Fruit fly (Drosophila melanogaster) whole organism, prepupa: ENCODE results near the gene CG7530.
A peak's percentile ranks its signal among the peaks of the same experiment; 100 is the strongest.

Experiments used
- Blimp-1 ChIP-seq: fragments of 200-800 bp; sonication (Bioruptor generic); optimal IDR thresholded peaks from 3 replicates; lab custom pipeline; 2017; ENCODE audit warnings: missing biosample characterization, missing genetic modification characterization, mild to moderate bottlenecking, moderate library complexity, missing genetic modification reagents
- CG10631 ChIP-seq: fragments of 200-800 bp; sonication (Bioruptor generic); optimal IDR thresholded peaks from 2 replicates; lab custom pipeline; 2016; ENCODE audit warnings: missing biosample characterization, missing genetic modification characterization
- CG10669 ChIP-seq: fragments of 200-800 bp; sonication (Bioruptor generic); optimal IDR thresholded peaks from 3 replicates; lab custom pipeline; 2018; ENCODE audit warnings: missing biosample characterization, mild to moderate bottlenecking, missing genetic modification characterization, moderate library complexity
- CG11294 ChIP-seq: fragments of 200-800 bp; sonication (Bioruptor generic); IDR thresholded peaks from 2 replicates; pipeline ENCODE4 v1.3.6; 2022; ENCODE audit warnings: missing biosample characterization, missing genetic modification characterization
- CG11762 ChIP-seq: fragments of 200-800 bp; sonication (Bioruptor generic); optimal IDR thresholded peaks from 3 replicates; lab custom pipeline; 2016; ENCODE audit warnings: missing biosample characterization, missing genetic modification characterization; ENCODE audit not compliant: insufficient read depth
- CG11902 ChIP-seq: fragments of 200-800 bp; sonication (Bioruptor generic); optimal IDR thresholded peaks from 3 replicates; lab custom pipeline; 2016; ENCODE audit warnings: missing biosample characterization, missing genetic modification characterization
- CG15336 ChIP-seq: fragments of 200-800 bp; sonication (Bioruptor generic); IDR thresholded peaks from 2 replicates; pipeline ENCODE4 v1.3.6; 2022; ENCODE audit warnings: missing biosample characterization, missing genetic modification characterization
- CG1621 ChIP-seq: fragments of 200-800 bp; sonication (Bioruptor generic); optimal IDR thresholded peaks from 3 replicates; lab custom pipeline; 2018; ENCODE audit warnings: missing biosample characterization, mild to moderate bottlenecking, missing genetic modification characterization
- CG3032 ChIP-seq: fragments of 200-800 bp; optimal IDR thresholded peaks from 2 replicates; lab custom pipeline; 2019; ENCODE audit warnings: missing biosample characterization, mild to moderate bottlenecking, missing genetic modification characterization, moderate library complexity
- CG31627 ChIP-seq: fragments of 200-800 bp; sonication (Bioruptor generic); optimal IDR thresholded peaks from 3 replicates; lab custom pipeline; 2016; ENCODE audit warnings: missing biosample characterization, missing genetic modification characterization
- CG32006 ChIP-seq: fragments of 200-800 bp; sonication (Bioruptor generic); optimal IDR thresholded peaks from 3 replicates; lab custom pipeline; 2017; ENCODE audit warnings: missing biosample characterization, mild to moderate bottlenecking, missing genetic modification characterization
- CG34406 ChIP-seq: fragments of 200-800 bp; sonication (Bioruptor generic); optimal IDR thresholded peaks from 3 replicates; lab custom pipeline; 2016; ENCODE audit warnings: missing biosample characterization, missing genetic modification characterization
- CG4318 ChIP-seq: fragments of 200-800 bp; sonication (Bioruptor generic); optimal IDR thresholded peaks from 3 replicates; lab custom pipeline; 2017; ENCODE audit warnings: missing biosample characterization, mild to moderate bottlenecking, missing genetic modification characterization
- CG6163 ChIP-seq: fragments of 200-800 bp; sonication (Bioruptor generic); IDR thresholded peaks from 3 replicates; pipeline ENCODE4 v1.3.6; 2022; ENCODE audit warnings: missing biosample characterization, missing genetic modification characterization
- CG6276 ChIP-seq: fragments of 200-800 bp; sonication (Bioruptor generic); optimal IDR thresholded peaks from 2 replicates; lab custom pipeline; 2017; ENCODE audit warnings: missing biosample characterization, mild to moderate bottlenecking, missing genetic modification characterization
- CG6792 ChIP-seq: fragments of 200-800 bp; sonication (Bioruptor generic); optimal IDR thresholded peaks from 3 replicates; lab custom pipeline; 2016; ENCODE audit warnings: missing biosample characterization, missing genetic modification characterization
- CG6808 ChIP-seq: fragments of 200-800 bp; sonication (Bioruptor generic); optimal IDR thresholded peaks from 3 replicates; lab custom pipeline; 2017; ENCODE audit warnings: missing biosample characterization, missing genetic modification characterization, mild to moderate bottlenecking, moderate library complexity, missing genetic modification reagents
- CG6854 ChIP-seq: fragments of 200-800 bp; sonication (Bioruptor generic); optimal IDR thresholded peaks from 2 replicates; lab custom pipeline; 2017; ENCODE audit warnings: missing biosample characterization, mild to moderate bottlenecking, missing genetic modification characterization
- CG7368 ChIP-seq: fragments of 200-800 bp; sonication (Bioruptor generic); optimal IDR thresholded peaks from 3 replicates; lab custom pipeline; 2016; ENCODE audit warnings: missing biosample characterization, missing genetic modification characterization
- Eip75B ChIP-seq: fragments of 200-800 bp; sonication (Bioruptor generic); optimal IDR thresholded peaks from 3 replicates; lab custom pipeline; 2016; ENCODE audit warnings: missing biosample characterization, missing genetic modification characterization
- Eip78C ChIP-seq: fragments of 200-800 bp; sonication (Bioruptor generic); peaks from one replicate; lab custom pipeline; 2016; ENCODE audit warnings: missing biosample characterization, missing genetic modification characterization
- Eip93F ChIP-seq: fragments of 200-800 bp; sonication (Bioruptor generic); optimal IDR thresholded peaks from 2 replicates; lab custom pipeline; 2016; ENCODE audit warnings: missing biosample characterization, mild to moderate bottlenecking, missing genetic modification characterization
- Ets21C ChIP-seq: fragments of 200-800 bp; sonication (Bioruptor generic); optimal IDR thresholded peaks from 3 replicates; lab custom pipeline; 2016; ENCODE audit warnings: missing biosample characterization, missing genetic modification characterization
- Ets96B ChIP-seq: fragments of 200-800 bp; optimal IDR thresholded peaks from 2 replicates; lab custom pipeline; 2019; ENCODE audit warnings: missing biosample characterization, mild to moderate bottlenecking, missing genetic modification characterization, moderate library complexity
- Gug ChIP-seq: fragments of 200-800 bp; sonication (Bioruptor generic); IDR thresholded peaks from 2 replicates; pipeline ENCODE4 v1.3.6; 2022; ENCODE audit warnings: missing biosample characterization, missing genetic modification characterization
- Hr38 ChIP-seq: sonication (Bioruptor generic); optimal IDR thresholded peaks from 2 replicates; lab custom pipeline; 2016; ENCODE audit warnings: missing biosample characterization, missing genetic modification characterization
- Hr39 ChIP-seq: fragments of 200-800 bp; sonication (Bioruptor generic); optimal IDR thresholded peaks from 2 replicates; lab custom pipeline; 2016; ENCODE audit warnings: missing biosample characterization, missing genetic modification characterization
- Hr4 ChIP-seq: fragments of 200-800 bp; sonication (Bioruptor generic); optimal IDR thresholded peaks from 3 replicates; lab custom pipeline; 2016; ENCODE audit warnings: missing biosample characterization, missing genetic modification characterization
- Smox ChIP-seq: fragments of 200-800 bp; sonication (Bioruptor generic); optimal IDR thresholded peaks from 3 replicates; lab custom pipeline; 2016; ENCODE audit warnings: missing biosample characterization, missing genetic modification characterization
- Sox102F ChIP-seq: fragments of 200-800 bp; sonication (Bioruptor generic); optimal IDR thresholded peaks from 2 replicates; lab custom pipeline; 2016; ENCODE audit warnings: missing biosample characterization, mild to moderate bottlenecking, missing genetic modification characterization
- Sox14 ChIP-seq: fragments of 200-800 bp; sonication (Bioruptor generic); optimal IDR thresholded peaks from 3 replicates; lab custom pipeline; 2016; ENCODE audit warnings: missing biosample characterization, missing genetic modification characterization
- Sox15 ChIP-seq: fragments of 200-800 bp; sonication (Bioruptor generic); optimal IDR thresholded peaks from 3 replicates; lab custom pipeline; 2016; ENCODE audit warnings: missing biosample characterization, missing genetic modification characterization
- achi ChIP-seq: fragments of 200-800 bp; sonication (Bioruptor generic); optimal IDR thresholded peaks from 3 replicates; lab custom pipeline; 2016; ENCODE audit warnings: missing biosample characterization, missing genetic modification characterization
- acj6 ChIP-seq: fragments of 200-800 bp; sonication (Bioruptor generic); optimal IDR thresholded peaks from 3 replicates; lab custom pipeline; 2016; ENCODE audit warnings: missing biosample characterization, missing genetic modification characterization
- cyc ChIP-seq: fragments of 200-800 bp; sonication (Bioruptor generic); optimal IDR thresholded peaks from 3 replicates; lab custom pipeline; 2016; ENCODE audit warnings: missing biosample characterization, missing genetic modification characterization
- dac ChIP-seq: fragments of 200-800 bp; sonication (Bioruptor generic); optimal IDR thresholded peaks from 2 replicates; lab custom pipeline; 2017; ENCODE audit warnings: missing biosample characterization, mild to moderate bottlenecking, missing genetic modification characterization
- dsx ChIP-seq: fragments of 200-800 bp; optimal IDR thresholded peaks from 3 replicates; lab custom pipeline; 2019; ENCODE audit warnings: missing biosample characterization, mild to moderate bottlenecking, missing genetic modification characterization, moderate library complexity; ENCODE audit not compliant: poor library complexity, severe bottlenecking
- esn ChIP-seq: fragments of 200-800 bp; sonication (Bioruptor generic); optimal IDR thresholded peaks from 2 replicates; lab custom pipeline; 2016; ENCODE audit warnings: missing biosample characterization, mild to moderate bottlenecking, missing genetic modification characterization, moderate library complexity
- fd59A ChIP-seq: fragments of 200-800 bp; sonication (Bioruptor generic); optimal IDR thresholded peaks from 2 replicates; lab custom pipeline; 2017; ENCODE audit warnings: missing biosample characterization, mild to moderate bottlenecking, missing genetic modification characterization, missing genetic modification reagents
- fkh ChIP-seq: fragments of 200-800 bp; sonication (Bioruptor generic); optimal IDR thresholded peaks from 3 replicates; lab custom pipeline; 2017; ENCODE audit warnings: missing biosample characterization, mild to moderate bottlenecking, missing genetic modification characterization, moderate library complexity
- net ChIP-seq: fragments of 200-800 bp; sonication (Bioruptor generic); optimal IDR thresholded peaks from 3 replicates; lab custom pipeline; 2016; ENCODE audit warnings: missing biosample characterization, missing genetic modification characterization
- svp ChIP-seq: fragments of 200-800 bp; sonication (Bioruptor generic); peaks from one replicate; lab custom pipeline; 2016; ENCODE audit warnings: missing biosample characterization, missing genetic modification characterization
- topi ChIP-seq: fragments of 200-800 bp; sonication (Bioruptor generic); optimal IDR thresholded peaks from 3 replicates; lab custom pipeline; 2016; ENCODE audit warnings: missing biosample characterization, missing genetic modification characterization

CG7530 gene

DNA sequence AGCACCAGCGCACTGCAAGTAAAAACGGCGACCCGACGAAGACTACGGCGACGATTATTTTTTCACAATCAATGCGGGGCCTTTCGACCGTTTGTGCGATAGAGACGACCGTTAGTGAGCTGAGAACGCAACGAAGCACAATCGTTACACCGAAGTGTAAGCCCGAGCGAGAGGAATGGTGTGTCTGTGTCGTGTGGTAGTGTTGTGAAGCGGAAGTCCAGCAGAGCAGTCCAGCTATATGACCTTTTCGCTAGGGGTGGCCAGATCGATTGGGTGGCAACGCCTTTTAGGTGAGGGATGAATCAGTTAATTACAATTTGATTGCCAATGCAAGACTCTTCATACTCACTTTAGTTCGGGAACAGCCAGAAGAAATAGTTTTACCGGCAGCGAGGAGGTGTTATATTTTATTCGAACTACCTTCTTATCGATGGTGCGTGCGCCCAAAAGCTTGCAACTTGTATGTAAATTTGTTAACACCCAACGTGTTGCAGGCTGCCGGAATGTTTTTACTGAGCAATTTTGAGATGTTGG lies 9.4 kb upstream of the CG7530 start (continued):
- TF ChIP-seq CG6163 (GFP tag; lab: Robert Waterston, UW) (peak; percentile 77), CG7368 (peak; percentile 51), dsx (GFP tag; lab: Kevin White, UChicago) (peak; percentile 61), CG1621 (tag; lab: Kevin White, UChicago) (peak; percentile 77), esn (peak; percentile 38), Eip93F (peak; percentile 12), CG10669 (GFP tag; lab: Kevin White, UChicago) (no peak), CG32006 (GFP tag; lab: Kevin White, UChicago) (peak; percentile 37), Sox14 (peak; percentile 73), svp (GFP tag; lab: Kevin White, UChicago) (peak; percentile 88), fd59A (GFP tag; lab: Kevin White, UChicago) (peak; percentile 2), Blimp-1 (GFP tag; lab: Kevin White, UChicago) (no peak), CG11294 (GFP tag; lab: Robert Waterston, UW) (no peak), CG31627 (peak; percentile 70), dac (GFP tag; lab: Kevin White, UChicago) (peak; percentile 11), net (peak; percentile 42), CG6808 (peak; percentile 38), CG3032 (tag; lab: Kevin White, UChicago) (peak; percentile 34), CG4318 (no peak), CG11902 (GFP tag; lab: Kevin White, UChicago) (no peak), Sox102F (GFP tag; lab: Kevin White, UChicago) (peak; percentile 20), CG34406 (peak; percentile 30), CG6854 (GFP tag; lab: Kevin White, UChicago) (peak; percentile 66), CG10631 (GFP tag; lab: Kevin White, UChicago) (peak; percentile 56), Eip78C (GFP tag; lab: Kevin White, UChicago) (peak; percentile 77), Ets21C (GFP tag; lab: Kevin White, UChicago) (no peak), CG6276 (GFP tag; lab: Kevin White, UChicago) (no peak), Hr39 (peak; percentile 65), Hr4 (peak; percentile 45), fkh (no peak), Hr38 (GFP tag; lab: Kevin White, UChicago) (no peak), CG6792 (GFP tag; lab: Kevin White, UChicago) (peak; percentile 18), acj6 (GFP tag; lab: Kevin White, UChicago) (peak; percentile 32), topi (GFP tag; lab: Kevin White, UChicago) (peak; percentile 51), Eip75B (GFP tag; lab: Kevin White, UChicago) (peak; percentile 57), achi (GFP tag; lab: Kevin White, UChicago) (peak; percentile 40), Gug (GFP tag; lab: Robert Waterston, UW) (no peak), Sox15 (GFP tag; lab: Kevin White, UChicago) (no peak), Ets96B (tag; lab: Kevin White, UChicago) (peak; percentile 7), CG15336 (GFP tag; lab: Robert Waterston, UW) (peak; percentile 33; the same call in 1 of the 2 replicates), cyc (GFP tag; lab: Kevin White, UChicago) (peak; percentile 63)

DNA sequence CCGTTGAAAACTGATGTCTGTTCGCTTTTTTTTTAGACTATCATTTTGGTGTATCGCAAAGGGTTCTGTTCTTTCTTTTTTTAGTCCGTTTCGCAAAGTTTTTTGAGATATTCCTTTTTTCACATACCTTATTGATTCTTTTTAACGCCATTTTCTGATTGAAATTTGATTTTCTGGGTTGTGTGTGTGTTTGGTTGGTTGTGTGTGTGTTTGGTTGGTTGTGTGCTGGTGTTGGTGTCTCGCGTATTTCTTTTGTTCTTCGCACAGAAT lies 8.9 kb upstream of the CG7530 start:
- TF ChIP-seq CG11762 (GFP tag; lab: Kevin White, UChicago): no peak
- TF ChIP-seq cyc (GFP tag; lab: Kevin White, UChicago): no peak
- TF ChIP-seq CG6808: no peak
- TF ChIP-seq net: no peak
- TF ChIP-seq CG10631 (GFP tag; lab: Kevin White, UChicago): no peak
- no peak for TF ChIP-seq Smox (GFP tag; lab: Kevin White, UChicago)
- no peak for TF ChIP-seq CG31627
- no peak for TF ChIP-seq Hr38 (GFP tag; lab: Kevin White, UChicago)
- no peak for TF ChIP-seq CG6163 (GFP tag; lab: Robert Waterston, UW)
